Fruit fly (Drosophila melanogaster) Kc167 (cell line): ENCODE results near the gene CG3345.

Experiments
- Myc ChIP-seq: fragments of >200 bp; optimal IDR thresholded peaks from 2 replicates; lab custom pipeline; 2017; ENCODE audit warnings: missing external identifiers
- Sin3A ChIP-seq: fragments of >200 bp; optimal IDR thresholded peaks from 2 replicates; lab custom pipeline; 2018; ENCODE audit warnings: missing external identifiers
- h ChIP-seq: fragments of >200 bp; optimal IDR thresholded peaks from 3 replicates; lab custom pipeline; 2018; ENCODE audit warnings: missing external identifiers
- insv ChIP-seq: fragments of >200 bp; optimal IDR thresholded peaks from 3 replicates; lab custom pipeline; 2018; ENCODE audit warnings: missing external identifiers
- psq ChIP-seq: fragments of >200 bp; optimal IDR thresholded peaks from 2 replicates; lab custom pipeline; 2017; ENCODE audit warnings: missing external identifiers
- ttk ChIP-seq: sonication (Bioruptor generic); optimal IDR thresholded peaks from 2 replicates; lab custom pipeline; 2017; ENCODE audit warnings: missing external identifiers

CG3345 gene

dm6 chr2L:290949-291348 is 22.1 kb downstream of the CG3345 start:
- TF ChIP-seq Myc (lab: Kevin White, UChicago) (no peak), insv (lab: Kevin White, UChicago) (no peak), ttk (lab: Kevin White, UChicago) (no peak), psq (no peak), h (lab: Kevin White, UChicago) (no peak), Sin3A (lab: Kevin White, UChicago) (no peak)

DNA sequence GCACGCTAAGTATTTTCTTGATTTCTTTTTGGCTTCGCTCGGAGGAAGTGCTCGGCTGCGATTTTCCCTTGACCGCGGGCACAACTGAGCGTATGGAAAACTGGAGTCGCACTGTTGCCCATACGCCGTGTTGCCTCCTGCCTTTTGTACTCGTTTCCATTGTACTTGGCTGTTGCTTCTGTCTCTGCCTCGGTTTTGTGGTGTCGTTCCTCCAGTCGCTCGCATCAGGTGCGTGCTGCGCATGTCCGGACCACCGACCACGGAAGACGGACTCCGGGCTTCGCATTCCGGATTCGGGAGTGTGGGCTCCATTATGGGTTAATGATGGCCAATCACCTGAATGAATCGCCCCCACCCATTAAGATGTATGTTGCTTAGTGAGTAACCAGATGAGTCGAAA is 22.8 kb downstream of the CG3345 start, which contains the start of gene CG3625:
CG3625 (minus strand) TSS at position 139 of the 400 bp plus-strand sequence.
- TF ChIP-seq Sin3A (lab: Kevin White, UChicago): no peak
- no peak for TF ChIP-seq ttk (lab: Kevin White, UChicago)
- no peak for TF ChIP-seq Myc (lab: Kevin White, UChicago)
- no peak for TF ChIP-seq insv (lab: Kevin White, UChicago)
- TF ChIP-seq psq: no peak
- TF ChIP-seq h (lab: Kevin White, UChicago): no peak

DNA sequence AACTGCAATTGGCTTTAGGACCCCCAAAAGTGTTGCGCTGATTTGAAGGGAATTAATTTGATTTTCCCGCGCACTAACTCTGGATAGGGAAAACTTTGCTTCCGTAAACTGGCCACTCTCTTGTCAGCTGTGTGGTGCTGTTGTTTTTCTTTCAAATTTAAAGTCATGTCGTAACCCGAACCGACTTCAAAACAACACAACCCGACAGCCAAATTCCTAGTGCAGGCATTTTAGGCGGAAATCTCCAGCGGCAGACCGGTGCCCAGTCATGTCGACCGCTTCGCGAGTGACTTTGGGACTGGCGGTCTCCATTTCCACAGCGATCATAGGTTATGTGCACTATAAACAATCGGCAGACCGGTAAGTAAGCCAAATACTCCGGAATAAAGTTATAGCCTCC is 23.4 kb downstream of the CG3345 start, which contains the start of gene CG11562:
CG11562 (plus strand) TSS at position 119 of the 400 bp plus-strand sequence.
- TF ChIP-seq Myc (lab: Kevin White, UChicago) (no peak), psq (no peak), h (lab: Kevin White, UChicago) (no peak), ttk (lab: Kevin White, UChicago) (no peak), Sin3A (lab: Kevin White, UChicago) (no peak), insv (lab: Kevin White, UChicago) (no peak)

dm6 chr2L:294452-295362 is 25.8 kb downstream of the CG3345 start, which contains the start of the genes U2af38 and Stip1:
Gene U2af38 (minus strand): TSS chr2L:294681.
Gene Stip1 (plus strand): TSS chr2L:295122.
- TF ChIP-seq psq (no peak), Sin3A (lab: Kevin White, UChicago) (no peak), insv (lab: Kevin White, UChicago) (no peak), h (lab: Kevin White, UChicago) (no peak), ttk (lab: Kevin White, UChicago) (no peak), Myc (lab: Kevin White, UChicago) (no peak)

DNA sequence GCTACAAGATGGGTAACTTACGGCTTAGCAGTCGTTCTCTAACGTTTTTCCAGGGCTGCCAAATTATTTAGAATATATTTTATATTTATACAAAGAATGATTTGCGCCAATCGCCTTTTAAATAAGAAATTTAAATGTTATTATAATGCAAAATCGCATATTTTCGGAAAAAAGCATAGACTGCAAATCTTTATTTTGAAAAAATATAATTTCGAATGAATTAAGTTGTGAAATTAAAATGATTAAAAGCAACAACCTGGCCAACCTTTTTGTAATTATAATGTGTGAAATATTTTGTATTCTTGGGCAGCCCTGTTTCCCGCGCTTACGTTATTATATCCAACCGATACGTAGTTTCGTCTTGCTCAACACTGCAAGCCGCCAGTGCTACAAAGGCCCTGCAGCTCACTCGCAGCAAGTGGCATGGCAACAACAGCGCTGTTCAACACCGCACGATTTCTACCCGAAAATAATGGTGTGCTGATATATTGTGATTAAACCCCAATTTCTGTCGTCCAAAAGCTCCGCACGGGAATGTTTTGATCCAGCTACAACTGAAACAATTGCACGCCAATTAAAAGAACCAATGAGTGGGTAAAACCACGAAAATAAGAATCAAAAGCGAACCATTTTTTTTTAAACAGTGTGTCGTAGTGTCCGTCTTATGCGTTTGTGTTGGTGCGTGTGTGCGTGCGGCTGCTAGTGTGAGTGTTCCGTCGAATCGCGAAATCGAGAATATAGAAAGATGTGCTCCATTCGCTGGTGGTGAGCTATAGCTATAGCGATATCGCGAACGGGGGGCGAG is 28.8 kb downstream of the CG3345 start, which contains the start of gene Pi3K21B:
Pi3K21B (plus strand) TSS at position 401 of the 805 bp plus-strand sequence.
- TF ChIP-seq h (lab: Kevin White, UChicago) (peak; percentile 39), insv (lab: Kevin White, UChicago) (no peak)

dm6 chr2L:298285-298644 is 29.4 kb downstream of the CG3345 start:
- TF ChIP-seq Sin3A (lab: Kevin White, UChicago) (no peak), ttk (lab: Kevin White, UChicago) (no peak), insv (lab: Kevin White, UChicago) (no peak), psq (no peak), Myc (lab: Kevin White, UChicago) (no peak), h (lab: Kevin White, UChicago) (no peak)

dm6 chr2L:299038-299437 is 30.1 kb downstream of the CG3345 start:
- TF ChIP-seq Sin3A (lab: Kevin White, UChicago) (no peak), ttk (lab: Kevin White, UChicago) (peak; percentile 67)

DNA sequence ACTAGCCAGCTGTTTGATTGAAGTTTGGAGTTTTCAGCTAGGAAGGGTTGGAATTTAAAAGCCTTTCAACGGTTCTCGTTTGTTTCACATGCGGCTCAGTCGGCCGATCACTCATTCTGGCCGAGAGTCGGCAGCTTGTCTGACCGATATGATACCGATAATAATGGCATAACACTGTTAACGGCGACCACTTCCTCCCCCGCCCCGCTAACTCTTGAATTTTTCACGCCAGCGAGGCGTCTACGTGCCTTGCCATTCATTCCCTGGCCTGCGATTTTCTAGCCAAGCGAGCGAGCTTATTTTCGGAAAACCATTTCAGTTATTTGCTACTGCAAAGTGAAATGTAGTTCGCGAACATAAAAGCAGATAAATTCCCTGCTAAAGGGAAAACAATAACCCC is 31.1 kb downstream of the CG3345 start:
- no peak for TF ChIP-seq Sin3A (lab: Kevin White, UChicago)
- no peak for TF ChIP-seq psq
- no peak for TF ChIP-seq insv (lab: Kevin White, UChicago)
- no peak for TF ChIP-seq Myc (lab: Kevin White, UChicago)
- no peak for TF ChIP-seq h (lab: Kevin White, UChicago)

DNA sequence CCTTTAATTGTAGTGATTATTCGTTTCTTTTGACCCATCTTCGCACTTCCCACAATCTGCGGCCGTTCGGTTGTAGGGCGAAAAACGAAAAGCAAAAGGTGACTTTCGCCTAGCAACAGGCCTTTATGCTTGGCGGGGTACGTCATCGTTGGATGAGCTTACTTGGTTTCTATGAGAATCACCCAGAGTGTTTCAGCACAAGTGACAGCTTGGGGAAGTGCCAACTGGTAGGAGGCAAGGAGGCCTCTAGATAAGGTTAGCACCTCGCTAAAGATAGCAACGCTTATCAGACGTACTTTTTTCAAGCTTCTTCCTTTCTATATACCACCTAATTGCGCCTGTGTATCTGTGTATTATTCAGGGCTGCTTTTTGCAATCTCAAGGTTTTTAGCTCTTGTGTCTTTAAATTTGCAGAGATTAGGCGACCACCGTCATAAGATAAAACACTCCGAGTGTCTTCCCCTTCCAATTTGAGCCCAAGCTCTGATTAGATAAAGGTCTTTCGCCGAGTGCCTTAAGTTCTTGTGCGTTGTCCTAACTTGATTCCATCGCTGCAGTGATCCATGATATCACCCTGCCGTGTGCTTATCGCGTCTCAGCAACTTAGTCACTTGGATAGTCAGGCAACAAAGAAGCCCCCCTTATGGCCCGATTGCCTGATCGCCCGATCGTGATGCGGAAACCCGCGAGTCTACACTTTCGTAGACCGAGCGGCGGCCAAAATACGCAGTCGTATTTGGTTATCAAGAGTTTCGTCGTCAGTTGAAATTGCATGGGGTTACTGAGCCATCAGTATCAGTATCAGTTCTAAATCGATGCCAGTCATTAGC is 32.2 kb downstream of the CG3345 start:
- no peak for TF ChIP-seq psq
- TF ChIP-seq h (lab: Kevin White, UChicago): no peak
- no peak for TF ChIP-seq Sin3A (lab: Kevin White, UChicago)
- no peak for TF ChIP-seq Myc (lab: Kevin White, UChicago)
- no peak for TF ChIP-seq insv (lab: Kevin White, UChicago)
- no peak for TF ChIP-seq ttk (lab: Kevin White, UChicago)

DNA sequence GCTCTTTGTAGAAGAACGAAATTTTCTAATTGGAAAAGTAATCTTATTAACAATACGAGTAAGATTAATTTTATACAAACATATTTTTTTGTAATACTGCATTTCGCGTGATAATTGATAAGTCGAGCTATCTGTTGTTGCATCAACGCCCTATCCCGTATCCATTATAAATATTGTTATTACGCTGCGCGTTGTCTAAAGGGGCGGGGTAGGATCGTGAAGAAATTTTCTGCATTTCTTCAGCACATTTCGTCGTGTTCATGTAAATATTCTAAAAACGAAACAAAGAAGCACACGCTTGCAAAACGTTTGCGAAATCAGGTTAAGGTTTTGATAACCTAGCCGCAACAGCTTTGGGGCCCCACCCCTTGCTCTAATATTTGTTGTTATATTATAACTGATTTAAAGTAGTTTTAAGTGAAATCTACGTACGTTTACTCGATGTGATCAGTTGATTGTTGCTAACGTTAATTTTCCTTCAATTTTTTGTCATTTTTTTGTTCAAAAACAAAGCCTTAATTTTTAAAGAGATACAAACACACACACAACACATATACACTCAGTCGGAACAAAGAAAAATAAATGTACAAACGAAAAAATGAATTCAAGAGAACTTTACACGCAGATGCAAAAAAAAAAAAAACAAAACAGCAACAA is 34.5 kb downstream of the CG3345 start:
- TF ChIP-seq psq: no peak
- no peak for TF ChIP-seq Sin3A (lab: Kevin White, UChicago)
- TF ChIP-seq ttk (lab: Kevin White, UChicago): no peak
- TF ChIP-seq Myc (lab: Kevin White, UChicago): no peak
- TF ChIP-seq h (lab: Kevin White, UChicago): no peak
- no peak for TF ChIP-seq insv (lab: Kevin White, UChicago)
